Worm (Caenorhabditis elegans) whole organism, L3 larva: ENCODE measurements around the gene mkk-4.

Source experiments
- mml-1 ChIP-seq: fragments of 150-350 bp; sonication (generic microtip); optimal IDR thresholded peaks from 3 replicates; lab custom pipeline; 2014; ENCODE audit warnings: missing biosample characterization, missing genetic modification characterization
- nhr-11 ChIP-seq: fragments of 150-350 bp; optimal IDR thresholded peaks from 2 replicates; lab custom pipeline; 2014; ENCODE audit warnings: missing biosample characterization, missing genetic modification characterization
- nhr-28 ChIP-seq: fragments of 150-350 bp; optimal IDR thresholded peaks from 2 replicates; lab custom pipeline; 2014; ENCODE audit warnings: missing biosample characterization, missing genetic modification characterization
- unc-62 ChIP-seq: fragments of 150-350 bp; sonication (generic microtip); optimal IDR thresholded peaks from 4 replicates; lab custom pipeline; 2014; ENCODE audit warnings: missing biosample characterization, missing genetic modification reagents, missing genetic modification characterization

DNA sequence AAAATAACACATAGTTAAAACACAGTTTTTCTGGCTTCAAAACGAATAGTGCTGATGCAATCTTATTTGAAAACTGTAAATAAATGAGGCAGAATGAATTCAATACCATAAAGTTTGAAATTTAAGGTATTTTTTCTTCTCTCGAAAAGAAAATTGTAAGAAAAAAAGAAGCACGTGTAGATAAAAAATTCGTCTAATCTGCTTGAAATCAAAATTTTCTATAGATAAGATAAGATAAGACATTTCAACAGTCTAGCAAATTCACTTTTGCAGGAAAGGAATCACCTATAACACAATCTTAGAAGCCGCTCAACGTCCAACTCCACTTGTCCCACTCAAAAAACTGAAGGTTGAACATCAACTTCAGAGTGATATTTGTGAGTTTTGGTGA is 26.7 kb downstream of the mkk-4 start:
- no peak for TF ChIP-seq nhr-11 (tag; lab: Kevin White, UChicago)
- TF ChIP-seq nhr-28 (tag; lab: Kevin White, UChicago): no peak
- TF ChIP-seq mml-1 (tag; lab: Kevin White, UChicago): no peak
- no peak for TF ChIP-seq unc-62 (GFP tag; lab: Kevin White, UChicago)
